Worm (Caenorhabditis elegans) whole organism, young adult: ENCODE measurements around the gene M199.2.

Experiments used
- B0261.1 ChIP-seq: sonication (generic microtip); optimal IDR thresholded peaks from 2 replicates; lab custom pipeline; 2016; ENCODE audit warnings: mild to moderate bottlenecking, missing genetic modification characterization, moderate library complexity, missing compliant biosample characterization
- F22D6.2 ChIP-seq: sonication (generic microtip); optimal IDR thresholded peaks from 2 replicates; lab custom pipeline; 2016; ENCODE audit warnings: mild to moderate bottlenecking, missing genetic modification characterization, missing compliant biosample characterization
- F33H1.4 ChIP-seq: fragments of 200-800 bp; sonication (Bioruptor generic); IDR thresholded peaks from 2 replicates; pipeline ENCODE4 v1.3.6; 2022; ENCODE audit warnings: missing genetic modification reagents, missing genetic modification characterization, missing compliant biosample characterization
- F37B4.10 ChIP-seq: fragments of 200-800 bp; sonication (Bioruptor generic); IDR thresholded peaks from 2 replicates; pipeline ENCODE4 v1.3.6; 2022; ENCODE audit warnings: missing genetic modification characterization, missing compliant biosample characterization
- F55B11.4 ChIP-seq: sonication (generic microtip); optimal IDR thresholded peaks from 2 replicates; lab custom pipeline; 2016; ENCODE audit warnings: missing compliant biosample characterization, missing genetic modification characterization, borderline replicate concordance; ENCODE audit not compliant: insufficient read depth
- K11D2.4 ChIP-seq: fragments of 200-800 bp; sonication (Bioruptor generic); IDR thresholded peaks from 2 replicates; pipeline ENCODE4 v1.3.6; 2022; ENCODE audit warnings: missing genetic modification reagents, missing genetic modification characterization, missing compliant biosample characterization
- Y53F4B.3 ChIP-seq: fragments of 200-800 bp; sonication (Bioruptor generic); IDR thresholded peaks from 2 replicates; pipeline ENCODE4 v1.3.6; 2022; ENCODE audit warnings: missing genetic modification reagents, missing genetic modification characterization, missing compliant biosample characterization
- aptf-3 ChIP-seq: fragments of 200-800 bp; sonication (Bioruptor generic); IDR thresholded peaks from 2 replicates; pipeline ENCODE4 v1.3.6; 2022; ENCODE audit warnings: missing genetic modification characterization, missing compliant biosample characterization
- attf-6 ChIP-seq: fragments of 200-800 bp; sonication (Bioruptor generic); IDR thresholded peaks from 2 replicates; pipeline ENCODE4 v1.3.6; 2022; ENCODE audit warnings: missing genetic modification reagents, missing genetic modification characterization, missing compliant biosample characterization
- cebp-2 ChIP-seq: fragments of 200-800 bp; sonication (Bioruptor generic); IDR thresholded peaks from 2 replicates; pipeline ENCODE4 v1.3.6; 2022; ENCODE audit warnings: missing genetic modification characterization, missing compliant biosample characterization
- ceh-100 ChIP-seq: fragments of 200-800 bp; sonication (Bioruptor generic); IDR thresholded peaks from 2 replicates; pipeline ENCODE4 v1.3.6; 2022; ENCODE audit warnings: missing genetic modification reagents, missing genetic modification characterization, missing compliant biosample characterization
- ceh-58 ChIP-seq: fragments of 200-800 bp; sonication (Bioruptor generic); IDR thresholded peaks from 2 replicates; pipeline ENCODE4 v1.3.6; 2022; ENCODE audit warnings: missing genetic modification characterization, missing compliant biosample characterization
- ceh-79 ChIP-seq: sonication (generic microtip); optimal IDR thresholded peaks from 2 replicates; lab custom pipeline; 2017; ENCODE audit warnings: mild to moderate bottlenecking, missing genetic modification characterization, missing compliant biosample characterization
- ceh-91 ChIP-seq: fragments of 200-800 bp; sonication (Bioruptor generic); IDR thresholded peaks from 2 replicates; pipeline ENCODE4 v1.3.6; 2022; ENCODE audit warnings: missing genetic modification reagents, missing genetic modification characterization, missing compliant biosample characterization
- die-1 ChIP-seq: sonication (generic microtip); optimal IDR thresholded peaks from 2 replicates; lab custom pipeline; 2016; ENCODE audit warnings: missing genotype, mild to moderate bottlenecking, missing genetic modification characterization, missing compliant biosample characterization
- efl-1 ChIP-seq: fragments of 150-350 bp; optimal IDR thresholded peaks from 2 replicates; lab custom pipeline; 2014; ENCODE audit warnings: missing biosample characterization, missing genetic modification reagents, missing genetic modification characterization
- egl-18 ChIP-seq: fragments of 200-800 bp; sonication (Bioruptor generic); IDR thresholded peaks from 2 replicates; pipeline ENCODE4 v1.3.6; 2022; ENCODE audit warnings: missing genetic modification reagents, missing genetic modification characterization, missing compliant biosample characterization
- egrh-3 ChIP-seq: fragments of 200-800 bp; sonication (Bioruptor generic); IDR thresholded peaks from 2 replicates; pipeline ENCODE4 v1.3.6; 2022; ENCODE audit warnings: missing genetic modification reagents, missing genetic modification characterization, missing compliant biosample characterization
- hlh-26 ChIP-seq: fragments of 200-800 bp; sonication (Bioruptor generic); conservative IDR thresholded peaks from 2 replicates; pipeline ENCODE4 v1.3.6; 2022; ENCODE audit warnings: missing genetic modification reagents, missing genetic modification characterization, missing compliant biosample characterization
- hmg-20 ChIP-seq: fragments of 200-800 bp; sonication (Bioruptor generic); IDR thresholded peaks from 2 replicates; pipeline ENCODE4 v1.3.6; 2022; ENCODE audit warnings: missing genetic modification reagents, missing genetic modification characterization, missing compliant biosample characterization
- lag-1 ChIP-seq: fragments of 200-800 bp; sonication (Bioruptor generic); IDR thresholded peaks from 2 replicates; pipeline ENCODE4 v1.3.6; 2022; ENCODE audit warnings: missing genetic modification reagents, missing genetic modification characterization, missing compliant biosample characterization
- lin-40 ChIP-seq: sonication (generic microtip); optimal IDR thresholded peaks from 2 replicates; lab custom pipeline; 2016; ENCODE audit warnings: missing genetic modification characterization, mild to moderate bottlenecking, missing compliant biosample characterization, missing genotype, missing genetic modification reagents
- lin-54 ChIP-seq: fragments of 200-800 bp; sonication (Bioruptor generic); optimal IDR thresholded peaks from 2 replicates; lab custom pipeline; 2018; ENCODE audit warnings: mild to moderate bottlenecking, missing genetic modification characterization, missing compliant biosample characterization
- mxl-1 ChIP-seq: sonication (generic microtip); optimal IDR thresholded peaks from 2 replicates; lab custom pipeline; 2016; ENCODE audit warnings: missing genetic modification characterization, missing compliant biosample characterization
- nfya-1 ChIP-seq: sonication (generic microtip); optimal IDR thresholded peaks from 2 replicates; lab custom pipeline; 2017; ENCODE audit warnings: antibody characterized with exemption, missing compliant biosample characterization, missing genetic modification characterization, borderline replicate concordance; ENCODE audit not compliant: insufficient read depth
- nfyb-1 ChIP-seq: fragments of 200-800 bp; sonication (Bioruptor generic); IDR thresholded peaks from 2 replicates; pipeline ENCODE4 v1.3.6; 2022; ENCODE audit warnings: missing genetic modification reagents, missing genetic modification characterization, missing compliant biosample characterization
- nhr-90 ChIP-seq: sonication (generic microtip); optimal IDR thresholded peaks from 2 replicates; lab custom pipeline; 2016; ENCODE audit warnings: missing genotype, mild to moderate bottlenecking, missing genetic modification characterization, missing compliant biosample characterization
- pbrm-1 ChIP-seq: fragments of 200-800 bp; sonication (Bioruptor generic); IDR thresholded peaks from 2 replicates; pipeline ENCODE4 v1.3.6; 2022; ENCODE audit warnings: missing genetic modification reagents, missing genetic modification characterization, missing compliant biosample characterization
- rpc-1 ChIP-seq, 2 experiments: fragments of 150-350 bp in 1 of 2; sonication (generic microtip) in 1 of 2; optimal IDR thresholded peaks; 2 replicates each; lab custom pipeline; 2014 to 2018; ENCODE audit warnings: missing biosample characterization in 1 of 2, missing genetic modification characterization in 1 of 2, missing genetic modification reagents in 1 of 2, missing genotype in 1 of 2
- sea-2 ChIP-seq: fragments of 200-800 bp; sonication (Bioruptor generic); IDR thresholded peaks from 2 replicates; pipeline ENCODE4 v1.3.6; 2022; ENCODE audit warnings: missing genetic modification characterization, missing compliant biosample characterization
- snpc-1.3 ChIP-seq: sonication (generic microtip); optimal IDR thresholded peaks from 2 replicates; lab custom pipeline; 2017; ENCODE audit warnings: missing genetic modification characterization, mild to moderate bottlenecking, missing compliant biosample characterization, antibody characterized with exemption, moderate library complexity, missing genotype, missing genetic modification reagents; ENCODE audit not compliant: insufficient read depth
- snpc-3.4 ChIP-seq: sonication (generic microtip); optimal IDR thresholded peaks from 2 replicates; lab custom pipeline; 2017; ENCODE audit warnings: missing genetic modification characterization, mild to moderate bottlenecking, missing compliant biosample characterization, antibody characterized with exemption, moderate library complexity, missing genotype, missing genetic modification reagents
- snpc-4 ChIP-seq, 5 experiments: fragments of 150-350 bp in 1 of 5; sonication (generic microtip) in 4 of 5; optimal IDR thresholded peaks; 2 replicates each; lab custom pipeline; 2014 to 2018; ENCODE audit warnings: missing genetic modification characterization in 5 of 5, missing biosample characterization in 3 of 5, antibody characterized with exemption in 2 of 5, mild to moderate bottlenecking in 2 of 5, missing compliant biosample characterization in 2 of 5, missing genotype in 2 of 5, moderate library complexity in 2 of 5, missing genetic modification reagents in 1 of 5
- tbp1 ChIP-seq: fragments of 200-800 bp; sonication (Bioruptor generic); optimal IDR thresholded peaks from 2 replicates; lab custom pipeline; 2018; ENCODE audit warnings: mild to moderate bottlenecking, missing genetic modification characterization, missing compliant biosample characterization
- zfh-2 ChIP-seq: fragments of 200-800 bp; sonication (Bioruptor generic); conservative IDR thresholded peaks from 2 replicates; pipeline ENCODE4 v1.3.6; 2022; ENCODE audit warnings: missing genetic modification reagents, missing genetic modification characterization, missing compliant biosample characterization
- ztf-18 ChIP-seq: sonication (generic microtip); optimal IDR thresholded peaks from 2 replicates; lab custom pipeline; 2016; ENCODE audit warnings: missing genotype, mild to moderate bottlenecking, missing genetic modification characterization, missing compliant biosample characterization
- ztf-22 ChIP-seq: fragments of 200-800 bp; sonication (Bioruptor generic); optimal IDR thresholded peaks from 2 replicates; lab custom pipeline; 2018; ENCODE audit warnings: mild to moderate bottlenecking, missing genetic modification characterization, moderate library complexity, missing compliant biosample characterization
- ztf-6 ChIP-seq: fragments of 200-800 bp; sonication (Bioruptor generic); IDR thresholded peaks from 2 replicates; pipeline ENCODE4 v1.3.6; 2022; ENCODE audit warnings: missing genetic modification reagents, missing genetic modification characterization, missing compliant biosample characterization

The M199.2 gene

ce11 chrIV:15120746-15121145 lies 12.2 kb downstream of the M199.2 start, which contains the start of gene clec-189:
TSS of gene clec-189 (plus strand) at chrIV:15120837.
- TF ChIP-seq cebp-2 (GFP tag; lab: Robert Waterston, UW) (no peak), rpc-1 (optimal IDR thresholded peaks at IDR 0.05; lab: Kevin White, UChicago) (no peak), rpc-1 (tag; optimal IDR thresholded peaks at IDR 0.05; lab: Kevin White, UChicago) (no peak), egrh-3 (no peak), snpc-3.4 (tag; lab: Kevin White, UChicago) (no peak), ceh-100 (no peak), zfh-2 (GFP tag; lab: Robert Waterston, UW) (0 out of 2 replicates have a peak, but pooled peaks have one; percentile 10), ztf-22 (GFP tag; lab: Kevin White, UChicago) (no peak), snpc-4 (GFP tag; optimal IDR thresholded peaks at IDR 0.05; lab: Kevin White, UChicago) (no peak), snpc-4 (tag; optimal IDR thresholded peaks at IDR 0.05; lab: Kevin White, UChicago) (peak in 2 of 4 experiments; percentile 66 to 91)

- TF ChIP-seq lin-54 (GFP tag; lab: Kevin White, UChicago), result no peak
- TF ChIP-seq ceh-79 (tag; lab: Kevin White, UChicago), result no peak
- no peak for TF ChIP-seq mxl-1 (tag; lab: Kevin White, UChicago)
- no peak for TF ChIP-seq lin-40 (tag; lab: Kevin White, UChicago)
- no peak for TF ChIP-seq hlh-26
- TF ChIP-seq ceh-100, result no peak
- no peak for TF ChIP-seq attf-6 (GFP tag; lab: Robert Waterston, UW)
- TF ChIP-seq K11D2.4 (GFP tag; lab: Robert Waterston, UW), result no peak
- TF ChIP-seq ceh-58 (GFP tag; lab: Robert Waterston, UW), result no peak
- TF ChIP-seq, all 124 proteins: peak for 0
These were observed 14.3 kb downstream of the M199.2 start, which contains the start of gene M199.7 for ce11 chrIV:15122882-15123281. TSS of gene M199.7 (plus strand) at chrIV:15123182.

DNA sequence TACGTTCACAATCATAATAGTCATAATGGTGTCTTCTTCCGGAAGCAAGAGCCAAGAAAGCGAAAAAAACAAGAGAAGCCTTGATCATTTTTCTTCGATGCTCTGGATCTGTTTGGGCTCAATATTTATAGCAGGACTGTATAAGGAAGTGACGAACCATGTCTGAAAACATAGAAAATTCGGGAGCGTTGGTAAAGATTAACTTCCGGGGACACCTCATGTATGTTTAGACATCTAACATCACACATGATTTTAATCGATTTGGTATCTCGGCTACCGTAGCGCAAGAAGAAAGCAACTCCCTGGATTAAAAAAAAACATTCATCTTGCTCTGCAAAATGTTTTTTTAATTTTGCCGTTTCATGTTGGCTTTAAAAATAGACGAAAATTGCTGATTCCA lies 17.4 kb downstream of the M199.2 start, which contains the start of gene clec-190:
Gene clec-190 (minus strand): TSS at position 101 of the 400 bp plus-strand sequence.
- TF ChIP-seq nfya-1 (tag; lab: Kevin White, UChicago), result no peak
- TF ChIP-seq Y53F4B.3 (GFP tag; lab: Robert Waterston, UW), result no peak

ce11 chrIV:15127731-15128130 lies 19.2 kb downstream of the M199.2 start, which contains the start of gene M199.9:
TSS of gene M199.9 (minus strand) at chrIV:15127831.
- TF ChIP-seq ceh-91 (GFP tag; lab: Robert Waterston, UW) (no peak), nfya-1 (tag; lab: Kevin White, UChicago) (no peak), ztf-18 (no peak), sea-2 (GFP tag; lab: Robert Waterston, UW) (no peak), F55B11.4 (tag; lab: Kevin White, UChicago) (no peak), attf-6 (GFP tag; lab: Robert Waterston, UW) (no peak), F33H1.4 (GFP tag; lab: Robert Waterston, UW) (no peak), tbp1 (GFP tag; lab: Kevin White, UChicago) (no peak), aptf-3 (GFP tag; lab: Robert Waterston, UW) (no peak)

- TF ChIP-seq Y53F4B.3 (GFP tag; lab: Robert Waterston, UW) (no peak), hmg-20 (GFP tag; lab: Robert Waterston, UW) (no peak), snpc-1.3 (tag; lab: Kevin White, UChicago) (no peak), B0261.1 (tag; lab: Kevin White, UChicago) (no peak), nhr-90 (tag; lab: Kevin White, UChicago) (no peak), die-1 (tag; lab: Kevin White, UChicago) (no peak), nfyb-1 (GFP tag; lab: Robert Waterston, UW) (no peak), F33H1.4 (GFP tag; lab: Robert Waterston, UW) (no peak), ztf-18 (no peak), F37B4.10 (GFP tag; lab: Robert Waterston, UW) (no peak), lag-1 (GFP tag; lab: Robert Waterston, UW) (no peak), F22D6.2 (tag; lab: Kevin White, UChicago) (no peak), ztf-6 (GFP tag; lab: Robert Waterston, UW) (no peak), rpc-1 (optimal IDR thresholded peaks at IDR 0.05; lab: Kevin White, UChicago) (no peak), rpc-1 (tag; optimal IDR thresholded peaks at IDR 0.05; lab: Kevin White, UChicago) (no peak), efl-1 (GFP tag; lab: Kevin White, UChicago) (no peak), pbrm-1 (no peak), egl-18 (GFP tag; lab: Robert Waterston, UW) (no peak)
These were observed 23.1 kb downstream of the M199.2 start, which contains the start of gene col-135 for ce11 chrIV:15131697-15132096. TSS of gene col-135 (minus strand) at chrIV:15131797.
